In the genomic region with DNA sequence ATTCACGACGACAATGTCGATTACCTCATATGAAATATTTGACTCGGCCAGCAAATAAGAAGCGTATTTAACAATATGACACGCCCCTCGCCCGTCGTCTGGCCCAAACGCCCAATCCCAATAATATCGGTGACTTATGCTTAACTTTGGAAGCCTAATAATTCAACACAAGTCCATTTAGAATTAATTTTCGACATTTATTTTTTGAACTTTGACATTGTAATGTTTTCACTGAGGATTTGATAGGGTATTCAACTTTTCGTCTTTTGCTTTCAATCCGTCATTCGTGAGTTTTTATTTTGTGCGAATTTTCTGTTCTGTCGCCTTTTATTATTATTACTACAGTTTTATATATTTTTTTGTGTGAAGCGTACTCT, we compare ENCODE assay signal across 3 fruit fly cellular contexts.
TF ChIP-seq lines count a peak whose summit lies in the region.

No protein-coding gene starts in this region.

- no peak for TF ChIP-seq CTCF in whole organism, embryonic (GFP tag; optimal IDR thresholded peaks at IDR 0.05; lab: Kevin White, UChicago)

TF ChIP-seq in whole organism, embryonic, 481 proteins besides CTCF, POLR2A, EP300 and RAD21:
- TF ChIP-seq seq (GFP tag; IDR thresholded peaks at IDR 0.05; lab: Robert Waterston, UW): peak; percentile 41; the same call in 1 of the 2 replicates
- TF ChIP-seq klu (GFP tag; IDR thresholded peaks at IDR 0.05; lab: Robert Waterston, UW): no peak
- TF ChIP-seq CG3726 (GFP tag; IDR thresholded peaks at IDR 0.05; lab: Robert Waterston, UW): no peak
- TF ChIP-seq esg (GFP tag; conservative IDR thresholded peaks at IDR 0.05; lab: Robert Waterston, UW): no peak
- no peak for TF ChIP-seq dati (GFP tag; IDR thresholded peaks at IDR 0.05; lab: Robert Waterston, UW)
- TF ChIP-seq gsb-n (tag; optimal IDR thresholded peaks at IDR 0.05; lab: Kevin White, UChicago): no peak
- TF ChIP-seq CG18599 (GFP tag; optimal IDR thresholded peaks at IDR 0.05; lab: Kevin White, UChicago): no peak
- TF ChIP-seq CG6813 (GFP tag; optimal IDR thresholded peaks at IDR 0.05; lab: Kevin White, UChicago): no peak
- 0 out of 2 replicates have a peak, but pooled peaks have one; percentile 9 for TF ChIP-seq Xrp1 (GFP tag; IDR thresholded peaks at IDR 0.05; lab: Robert Waterston, UW)
- peak; percentile 72 for TF ChIP-seq Med (GFP tag; lab: Kevin White, UChicago)
- TF ChIP-seq pan (optimal IDR thresholded peaks at IDR 0.05; lab: Kevin White, UChicago): no peak
- TF ChIP-seq pan (GFP tag; optimal IDR thresholded peaks at IDR 0.05 in 1 of 2, IDR thresholded peaks at IDR 0.05 in 1 of 2): no peak
- TF ChIP-seq D19A (tag; optimal IDR thresholded peaks at IDR 0.05; lab: Kevin White, UChicago): peak; percentile 50
- no peak for TF ChIP-seq CG10543 (GFP tag; optimal IDR thresholded peaks at IDR 0.05; lab: Kevin White, UChicago)
- TF ChIP-seq abd-A (tag; optimal IDR thresholded peaks at IDR 0.05; lab: Kevin White, UChicago): no peak
- no peak for TF ChIP-seq MESR4 (GFP tag; optimal IDR thresholded peaks at IDR 0.05; lab: Kevin White, UChicago)

TF ChIP-seq in whole organism, prepupa, 60 proteins besides CTCF, POLR2A, EP300 and RAD21:
- TF ChIP-seq Met (GFP tag; optimal IDR thresholded peaks at IDR 0.05; lab: Kevin White, UChicago) (peak; percentile 30), pdm3 (GFP tag; optimal IDR thresholded peaks at IDR 0.05; lab: Kevin White, UChicago) (no peak), svp (GFP tag; lab: Kevin White, UChicago) (peak; percentile 87), lz (GFP tag; optimal IDR thresholded peaks at IDR 0.05; lab: Kevin White, UChicago) (peak; percentile 3), Eip93F (GFP tag; optimal IDR thresholded peaks at IDR 0.05; lab: Kevin White, UChicago) (no peak), Sox14 (GFP tag; optimal IDR thresholded peaks at IDR 0.05; lab: Kevin White, UChicago) (no peak), fkh (GFP tag; optimal IDR thresholded peaks at IDR 0.05; lab: Kevin White, UChicago) (no peak), CG8632 (GFP tag; optimal IDR thresholded peaks at IDR 0.05; lab: Kevin White, UChicago) (no peak), salr (GFP tag; optimal IDR thresholded peaks at IDR 0.05; lab: Kevin White, UChicago) (no peak), OdsH (GFP tag; optimal IDR thresholded peaks at IDR 0.05; lab: Kevin White, UChicago) (no peak), vri (GFP tag; optimal IDR thresholded peaks at IDR 0.05; lab: Kevin White, UChicago) (peak; percentile 77), Gug (GFP tag; IDR thresholded peaks at IDR 0.05; lab: Robert Waterston, UW) (no peak), Smox (GFP tag; optimal IDR thresholded peaks at IDR 0.05; lab: Kevin White, UChicago) (peak; percentile 38), dsx (GFP tag; optimal IDR thresholded peaks at IDR 0.05; lab: Kevin White, UChicago; ENCODE audit: poor library complexity, severe bottlenecking) (no peak), topi (GFP tag; optimal IDR thresholded peaks at IDR 0.05; lab: Kevin White, UChicago) (peak; percentile 34), CG6854 (GFP tag; optimal IDR thresholded peaks at IDR 0.05; lab: Kevin White, UChicago) (no peak), dac (GFP tag; optimal IDR thresholded peaks at IDR 0.05; lab: Kevin White, UChicago) (no peak), Sox15 (GFP tag; optimal IDR thresholded peaks at IDR 0.05; lab: Kevin White, UChicago) (no peak), eg (GFP tag; IDR thresholded peaks at IDR 0.05; lab: Robert Waterston, UW) (no peak), CG8319 (GFP tag; optimal IDR thresholded peaks at IDR 0.05; lab: Kevin White, UChicago) (no peak), CG1621 (tag; optimal IDR thresholded peaks at IDR 0.05; lab: Kevin White, UChicago) (no peak), CG31627 (GFP tag; optimal IDR thresholded peaks at IDR 0.05; lab: Kevin White, UChicago) (peak; percentile 23), ss (GFP tag; optimal IDR thresholded peaks at IDR 0.05; lab: Kevin White, UChicago) (no peak), Eip75B (GFP tag; optimal IDR thresholded peaks at IDR 0.05; lab: Kevin White, UChicago) (no peak), CG11294 (GFP tag; IDR thresholded peaks at IDR 0.05; lab: Robert Waterston, UW) (no peak), Sox102F (GFP tag; optimal IDR thresholded peaks at IDR 0.05; lab: Kevin White, UChicago) (peak; percentile 41), Eip78C (GFP tag; lab: Kevin White, UChicago) (peak; percentile 70), CG9139 (GFP tag; optimal IDR thresholded peaks at IDR 0.05; lab: Kevin White, UChicago) (no peak), CG32006 (GFP tag; optimal IDR thresholded peaks at IDR 0.05; lab: Kevin White, UChicago) (no peak), Hr39 (GFP tag; optimal IDR thresholded peaks at IDR 0.05; lab: Kevin White, UChicago) (peak; percentile 15), esn (GFP tag; optimal IDR thresholded peaks at IDR 0.05; lab: Kevin White, UChicago) (peak; percentile 23)

TF ChIP-seq in whole organism, wandering third instar larva, 38 proteins besides CTCF, POLR2A, EP300 and RAD21:
- TF ChIP-seq CG9705 (GFP tag; optimal IDR thresholded peaks at IDR 0.05; lab: Kevin White, UChicago): no peak
- TF ChIP-seq dsf (GFP tag; optimal IDR thresholded peaks at IDR 0.05; lab: Kevin White, UChicago; ENCODE audit: borderline replicate concordance): no peak
- TF ChIP-seq foxo (GFP tag; optimal IDR thresholded peaks at IDR 0.05; lab: Kevin White, UChicago): peak in 1 of 2 experiments; percentile 45
- no peak for TF ChIP-seq usp (GFP tag; optimal IDR thresholded peaks at IDR 0.05; lab: Kevin White, UChicago)
- TF ChIP-seq dl (GFP tag; optimal IDR thresholded peaks at IDR 0.05; lab: Kevin White, UChicago; ENCODE audit: insufficient read depth in 1 of 2, partially characterized antibody in 2 of 2): no peak
- TF ChIP-seq Sp1 (GFP tag; optimal IDR thresholded peaks at IDR 0.05; lab: Kevin White, UChicago): peak; percentile 3
- no peak for TF ChIP-seq Myc (optimal IDR thresholded peaks at IDR 0.05; lab: Kevin White, UChicago)
- TF ChIP-seq rgr (GFP tag; optimal IDR thresholded peaks at IDR 0.05; lab: Kevin White, UChicago): peak; percentile 1
- TF ChIP-seq Hr78 (GFP tag; optimal IDR thresholded peaks at IDR 0.05; lab: Kevin White, UChicago): no peak
- TF ChIP-seq HLH106 (tag; optimal IDR thresholded peaks at IDR 0.05; lab: Kevin White, UChicago): peak; percentile 7
- peak; percentile 43 for TF ChIP-seq OdsH (GFP tag; optimal IDR thresholded peaks at IDR 0.05; lab: Kevin White, UChicago)
- no peak for TF ChIP-seq Rel (GFP tag; optimal IDR thresholded peaks at IDR 0.05; lab: Kevin White, UChicago)
- no peak for TF ChIP-seq Rel (tag; optimal IDR thresholded peaks at IDR 0.05; lab: Kevin White, UChicago)
- peak; percentile 18 for TF ChIP-seq ey (GFP tag; optimal IDR thresholded peaks at IDR 0.05; lab: Kevin White, UChicago)
- peak; percentile 43 for TF ChIP-seq fru (GFP tag; optimal IDR thresholded peaks at IDR 0.05; lab: Kevin White, UChicago)
- TF ChIP-seq br (GFP tag; optimal IDR thresholded peaks at IDR 0.05; lab: Kevin White, UChicago): no peak
